Worm (Caenorhabditis elegans) whole organism, L2 larva: ENCODE measurements around the gene ZK1086.2.

Experiments used
- C34F6.9 ChIP-seq: fragments of 150-350 bp; optimal IDR thresholded peaks from 2 replicates; lab custom pipeline; 2014; ENCODE audit warnings: missing biosample characterization, missing genetic modification characterization
- F13H6.1 ChIP-seq: sonication (generic microtip); optimal IDR thresholded peaks from 2 replicates; lab custom pipeline; 2016; ENCODE audit warnings: missing genetic modification characterization, missing compliant biosample characterization
- R02D3.7 ChIP-seq: fragments of 150-350 bp; optimal IDR thresholded peaks from 2 replicates; lab custom pipeline; 2014; ENCODE audit warnings: missing biosample characterization, missing genetic modification characterization
- Y55F3AM.14 ChIP-seq: fragments of 200-800 bp; sonication (Bioruptor generic); optimal IDR thresholded peaks from 2 replicates; lab custom pipeline; 2018; ENCODE audit warnings: mild to moderate bottlenecking, missing genetic modification characterization, missing compliant biosample characterization
- ZK546.5 ChIP-seq: sonication (generic microtip); optimal IDR thresholded peaks from 2 replicates; lab custom pipeline; 2017; ENCODE audit warnings: missing biosample characterization, missing genetic modification characterization
- alr-1 ChIP-seq: fragments of 150-350 bp; optimal IDR thresholded peaks from 2 replicates; lab custom pipeline; 2014; ENCODE audit warnings: missing biosample characterization, missing genetic modification characterization
- blmp-1 ChIP-seq: sonication (generic microtip); optimal IDR thresholded peaks from 2 replicates; lab custom pipeline; 2017; ENCODE audit warnings: missing genetic modification characterization, mild to moderate bottlenecking, missing compliant biosample characterization, antibody characterized with exemption, moderate library complexity; ENCODE audit not compliant: insufficient read depth
- ceh-82 ChIP-seq: fragments of 150-350 bp; optimal IDR thresholded peaks from 2 replicates; lab custom pipeline; 2014; ENCODE audit warnings: missing biosample characterization, missing genetic modification characterization
- crh-2 ChIP-seq: sonication (generic microtip); optimal IDR thresholded peaks from 2 replicates; lab custom pipeline; 2017; ENCODE audit warnings: missing biosample characterization, missing genetic modification characterization
- dmd-4 ChIP-seq: sonication (generic microtip); optimal IDR thresholded peaks from 2 replicates; lab custom pipeline; 2017; ENCODE audit warnings: missing biosample characterization, missing genetic modification characterization
- egl-27 ChIP-seq: sonication (generic microtip); optimal IDR thresholded peaks from 3 replicates; lab custom pipeline; 2017; ENCODE audit warnings: missing biosample characterization, missing genetic modification reagents, missing genetic modification characterization
- elt-1 ChIP-seq: fragments of 150-350 bp; optimal IDR thresholded peaks from 2 replicates; lab custom pipeline; 2014; ENCODE audit warnings: missing biosample characterization, missing genetic modification characterization
- fos-1 ChIP-seq: fragments of 150-350 bp; optimal IDR thresholded peaks from 2 replicates; lab custom pipeline; 2014; ENCODE audit warnings: missing biosample characterization, missing genetic modification characterization
- gmeb-1 ChIP-seq: fragments of 150-350 bp; optimal IDR thresholded peaks from 2 replicates; lab custom pipeline; 2014; ENCODE audit warnings: missing biosample characterization, missing genetic modification characterization
- lin-11 ChIP-seq: fragments of 150-350 bp; sonication (generic microtip); optimal IDR thresholded peaks from 2 replicates; lab custom pipeline; 2014; ENCODE audit warnings: missing biosample characterization, missing genetic modification characterization, inconsistent platforms, mixed read lengths
- lin-13 ChIP-seq: fragments of 150-350 bp; optimal IDR thresholded peaks from 2 replicates; lab custom pipeline; 2014; ENCODE audit warnings: missing biosample characterization, missing genetic modification reagents, missing genetic modification characterization
- lin-39 ChIP-seq: fragments of 150-350 bp; optimal IDR thresholded peaks from 2 replicates; lab custom pipeline; 2014; ENCODE audit warnings: missing biosample characterization, missing genetic modification reagents, missing genetic modification characterization
- lsy-2 ChIP-seq, 2 experiments: fragments of 150-350 bp in 1 of 2; sonication (generic microtip) in 1 of 2; optimal IDR thresholded peaks; 2 replicates each; lab custom pipeline; 2014 to 2017; ENCODE audit warnings: missing biosample characterization in 2 of 2, missing genetic modification characterization in 2 of 2
- mab-5 ChIP-seq: fragments of 150-350 bp; optimal IDR thresholded peaks from 2 replicates; lab custom pipeline; 2014; ENCODE audit warnings: missing biosample characterization, missing genetic modification characterization
- mdl-1 ChIP-seq, 2 experiments: fragments of 150-350 bp in 1 of 2; sonication (generic microtip) in 1 of 2; optimal IDR thresholded peaks; 2 replicates each; lab custom pipeline; 2017; ENCODE audit warnings: missing biosample characterization in 2 of 2, missing genetic modification characterization in 2 of 2
- nhr-129 ChIP-seq: fragments of 150-350 bp; optimal IDR thresholded peaks from 2 replicates; lab custom pipeline; 2014; ENCODE audit warnings: missing biosample characterization, missing genetic modification characterization
- nhr-21 ChIP-seq: fragments of 150-350 bp; optimal IDR thresholded peaks from 2 replicates; lab custom pipeline; 2014; ENCODE audit warnings: missing biosample characterization, missing genetic modification characterization
- nhr-23 ChIP-seq: fragments of 150-350 bp; optimal IDR thresholded peaks from 2 replicates; lab custom pipeline; 2014; ENCODE audit warnings: missing biosample characterization, missing genetic modification reagents, missing genetic modification characterization
- nhr-237 ChIP-seq: fragments of 150-350 bp; optimal IDR thresholded peaks from 2 replicates; lab custom pipeline; 2014; ENCODE audit warnings: missing biosample characterization, missing genetic modification characterization
- nhr-25 ChIP-seq: fragments of 150-350 bp; sonication (generic microtip); optimal IDR thresholded peaks from 3 replicates; lab custom pipeline; 2014; ENCODE audit warnings: missing biosample characterization, missing genetic modification characterization
- nhr-6 ChIP-seq: fragments of 150-350 bp; optimal IDR thresholded peaks from 2 replicates; lab custom pipeline; 2014; ENCODE audit warnings: missing biosample characterization, missing genetic modification characterization
- peb-1 ChIP-seq: fragments of 150-350 bp; optimal IDR thresholded peaks from 2 replicates; lab custom pipeline; 2014; ENCODE audit warnings: missing biosample characterization, missing genetic modification characterization
- sem-4 ChIP-seq: fragments of 150-350 bp; optimal IDR thresholded peaks from 2 replicates; lab custom pipeline; 2014; ENCODE audit warnings: missing biosample characterization, missing genetic modification reagents, missing genetic modification characterization
- skn-1 ChIP-seq: sonication (generic microtip); optimal IDR thresholded peaks from 2 replicates; lab custom pipeline; 2017; ENCODE audit warnings: missing biosample characterization, missing genetic modification characterization
- sma-3 ChIP-seq: sonication (generic microtip); optimal IDR thresholded peaks from 2 replicates; lab custom pipeline; 2016; ENCODE audit warnings: missing genetic modification reagents, missing genetic modification characterization, missing compliant biosample characterization
- sma-9 ChIP-seq, 2 experiments: fragments of 150-350 bp in 1 of 2; sonication (generic microtip) in 1 of 2; optimal IDR thresholded peaks; 2 replicates each; lab custom pipeline; 2014 to 2016; ENCODE audit warnings: missing genetic modification characterization in 2 of 2, mild to moderate bottlenecking in 1 of 2, missing biosample characterization in 1 of 2, missing compliant biosample characterization in 1 of 2, missing genetic modification reagents in 1 of 2, moderate library complexity in 1 of 2
- snpc-4 ChIP-seq: fragments of 150-350 bp; optimal IDR thresholded peaks from 2 replicates; lab custom pipeline; 2014; ENCODE audit warnings: missing biosample characterization, missing genetic modification characterization
- unc-39 ChIP-seq: fragments of 150-350 bp; optimal IDR thresholded peaks from 2 replicates; lab custom pipeline; 2014; ENCODE audit warnings: missing biosample characterization, missing genetic modification characterization
- unc-55 ChIP-seq: fragments of 150-350 bp; sonication (generic microtip); optimal IDR thresholded peaks from 3 replicates; lab custom pipeline; 2014; ENCODE audit warnings: missing biosample characterization, missing genetic modification reagents, missing genetic modification characterization
- unc-62 ChIP-seq: fragments of 150-350 bp; optimal IDR thresholded peaks from 2 replicates; lab custom pipeline; 2014; ENCODE audit warnings: missing biosample characterization, missing genetic modification reagents, missing genetic modification characterization
- ztf-1 ChIP-seq: fragments of 200-800 bp; sonication (Bioruptor generic); conservative IDR thresholded peaks from 2 replicates; pipeline ENCODE4 v1.3.6; 2022; ENCODE audit warnings: missing genetic modification characterization, missing compliant biosample characterization
- ztf-11 ChIP-seq: sonication (generic microtip); optimal IDR thresholded peaks from 2 replicates; lab custom pipeline; 2017; ENCODE audit warnings: missing biosample characterization, missing genetic modification characterization

ZK1086.2 gene

ce11 chrX:13803246-13803645 is 9.8 kb upstream of the ZK1086.2 start:
- peak; percentile 34 for TF ChIP-seq fos-1 (tag; lab: Kevin White, UChicago)
- TF ChIP-seq crh-2 (tag; lab: Kevin White, UChicago): peak; percentile 37
- peak; percentile 43 for TF ChIP-seq sma-9 (GFP tag; optimal IDR thresholded peaks at IDR 0.05; lab: Kevin White, UChicago)
- no peak for TF ChIP-seq sma-9 (tag; optimal IDR thresholded peaks at IDR 0.05; lab: Kevin White, UChicago)
- TF ChIP-seq gmeb-1 (tag; lab: Kevin White, UChicago): no peak

- TF ChIP-seq lsy-2 (tag; optimal IDR thresholded peaks at IDR 0.05; lab: Kevin White, UChicago): no peak
- TF ChIP-seq mab-5 (tag; lab: Kevin White, UChicago): no peak
- no peak for TF ChIP-seq nhr-25 (tag; lab: Kevin White, UChicago)
- TF ChIP-seq blmp-1: no peak
- no peak for TF ChIP-seq elt-1
- no peak for TF ChIP-seq lin-13 (GFP tag; lab: Kevin White, UChicago)
- TF ChIP-seq alr-1 (tag; lab: Kevin White, UChicago): no peak
- TF ChIP-seq F13H6.1: no peak
- no peak for TF ChIP-seq unc-39 (tag; lab: Kevin White, UChicago)
- TF ChIP-seq dmd-4 (tag; lab: Kevin White, UChicago): no peak
- no peak for TF ChIP-seq crh-2 (tag; lab: Kevin White, UChicago)
- TF ChIP-seq egl-27 (tag; lab: Kevin White, UChicago): no peak
- TF ChIP-seq, all 48 proteins: peak for 0
Measured at ce11 chrX:13790532-13790931, 2.9 kb downstream of the ZK1086.2 start, which contains the start of gene ZK1086.3. Gene ZK1086.3 (plus strand): TSS chrX:13790832.

ce11 chrX:13785268-13785667 is 8.2 kb downstream of the ZK1086.2 start, which contains the start of gene F55F3.4:
Gene F55F3.4 (plus strand): TSS chrX:13785568.
- TF ChIP-seq ztf-11 (tag; lab: Kevin White, UChicago) (no peak), crh-2 (tag; lab: Kevin White, UChicago) (no peak), unc-39 (tag; lab: Kevin White, UChicago) (no peak), gmeb-1 (tag; lab: Kevin White, UChicago) (no peak), lin-13 (GFP tag; lab: Kevin White, UChicago) (no peak), snpc-4 (tag; lab: Kevin White, UChicago) (no peak)

DNA sequence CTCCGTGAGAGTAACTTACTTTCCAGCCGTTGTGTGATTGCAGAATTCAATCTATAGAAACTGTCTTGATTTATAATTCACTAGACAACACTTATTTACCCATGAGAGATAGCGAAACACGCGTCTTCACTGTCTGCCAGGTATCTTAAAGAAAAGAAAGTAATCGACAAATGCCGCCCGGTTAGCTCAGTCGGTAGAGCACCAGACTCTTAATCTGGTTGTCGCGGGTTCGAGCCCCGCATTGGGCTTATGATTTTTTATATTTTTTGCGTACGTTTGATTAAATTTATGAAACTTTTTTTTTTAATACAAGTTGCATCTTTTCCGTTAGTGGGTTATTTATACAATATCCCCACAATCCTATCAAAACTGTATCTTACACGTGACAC is 11.4 kb downstream of the ZK1086.2 start:
- TF ChIP-seq peb-1 (tag; lab: Kevin White, UChicago): no peak
- TF ChIP-seq ztf-1 (GFP tag; lab: Robert Waterston, UW): no peak
- peak; percentile 5 for TF ChIP-seq sma-9 (GFP tag; optimal IDR thresholded peaks at IDR 0.05; lab: Kevin White, UChicago)
- no peak for TF ChIP-seq sma-9 (tag; optimal IDR thresholded peaks at IDR 0.05; lab: Kevin White, UChicago)
- no peak for TF ChIP-seq F13H6.1
- TF ChIP-seq elt-1: no peak
- TF ChIP-seq sem-4 (tag; lab: Kevin White, UChicago): no peak
- no peak for TF ChIP-seq blmp-1
- TF ChIP-seq snpc-4 (tag; lab: Kevin White, UChicago): no peak
- TF ChIP-seq lin-13 (GFP tag; lab: Kevin White, UChicago): no peak
- peak; percentile 15 for TF ChIP-seq gmeb-1 (tag; lab: Kevin White, UChicago)
- TF ChIP-seq nhr-21 (tag; lab: Kevin White, UChicago): no peak
- TF ChIP-seq lin-11 (tag; lab: Kevin White, UChicago): no peak
- TF ChIP-seq lsy-2 (tag; optimal IDR thresholded peaks at IDR 0.05; lab: Kevin White, UChicago): no peak
- TF ChIP-seq lin-39 (tag; lab: Kevin White, UChicago): no peak
- TF ChIP-seq nhr-6 (tag; lab: Kevin White, UChicago): no peak
- TF ChIP-seq C34F6.9 (tag; lab: Kevin White, UChicago): no peak
- TF ChIP-seq mab-5 (tag; lab: Kevin White, UChicago): no peak
- TF ChIP-seq sma-3: peak; percentile 23
- TF ChIP-seq nhr-237 (tag; lab: Kevin White, UChicago): no peak
- TF ChIP-seq nhr-23 (tag; lab: Kevin White, UChicago): no peak
- TF ChIP-seq ZK546.5: no peak
- TF ChIP-seq mdl-1 (tag; optimal IDR thresholded peaks at IDR 0.05; lab: Kevin White, UChicago): no peak
- no peak for TF ChIP-seq R02D3.7 (tag; lab: Kevin White, UChicago)
- TF ChIP-seq dmd-4 (tag; lab: Kevin White, UChicago): no peak
- no peak for TF ChIP-seq ztf-11 (tag; lab: Kevin White, UChicago)
- no peak for TF ChIP-seq nhr-25 (tag; lab: Kevin White, UChicago)
- no peak for TF ChIP-seq nhr-129 (tag; lab: Kevin White, UChicago)
- TF ChIP-seq unc-62: no peak
- TF ChIP-seq unc-55: no peak
- peak; percentile 22 for TF ChIP-seq crh-2 (tag; lab: Kevin White, UChicago)
- TF ChIP-seq fos-1 (tag; lab: Kevin White, UChicago): peak; percentile 3
- no peak for TF ChIP-seq Y55F3AM.14
- TF ChIP-seq ceh-82 (tag; lab: Kevin White, UChicago): no peak
- no peak for TF ChIP-seq egl-27 (tag; lab: Kevin White, UChicago)
- TF ChIP-seq skn-1 (tag; lab: Kevin White, UChicago): no peak
- TF ChIP-seq, all 48 proteins: peak for 5
